Fruit fly (Drosophila melanogaster) whole organism, prepupa: ENCODE measurements around the gene CG13603.
A peak's percentile ranks its signal among the peaks of the same experiment; 100 is the strongest.

Source experiments
- CG10669 ChIP-seq: fragments of 200-800 bp; sonication (Bioruptor generic); optimal IDR thresholded peaks from 3 replicates; lab custom pipeline; 2018; ENCODE audit warnings: missing biosample characterization, mild to moderate bottlenecking, missing genetic modification characterization, moderate library complexity
- CG11902 ChIP-seq: fragments of 200-800 bp; sonication (Bioruptor generic); optimal IDR thresholded peaks from 3 replicates; lab custom pipeline; 2016; ENCODE audit warnings: missing biosample characterization, missing genetic modification characterization
- CG15336 ChIP-seq: fragments of 200-800 bp; sonication (Bioruptor generic); IDR thresholded peaks from 2 replicates; pipeline ENCODE4 v1.3.6; 2022; ENCODE audit warnings: missing biosample characterization, missing genetic modification characterization
- CG1621 ChIP-seq: fragments of 200-800 bp; sonication (Bioruptor generic); optimal IDR thresholded peaks from 3 replicates; lab custom pipeline; 2018; ENCODE audit warnings: missing biosample characterization, mild to moderate bottlenecking, missing genetic modification characterization
- CG16779 ChIP-seq: fragments of 200-800 bp; sonication (Bioruptor generic); optimal IDR thresholded peaks from 3 replicates; lab custom pipeline; 2017; ENCODE audit warnings: missing biosample characterization, mild to moderate bottlenecking, missing genetic modification characterization
- CG31627 ChIP-seq: fragments of 200-800 bp; sonication (Bioruptor generic); optimal IDR thresholded peaks from 3 replicates; lab custom pipeline; 2016; ENCODE audit warnings: missing biosample characterization, missing genetic modification characterization
- CG34406 ChIP-seq: fragments of 200-800 bp; sonication (Bioruptor generic); optimal IDR thresholded peaks from 3 replicates; lab custom pipeline; 2016; ENCODE audit warnings: missing biosample characterization, missing genetic modification characterization
- CG6163 ChIP-seq: fragments of 200-800 bp; sonication (Bioruptor generic); IDR thresholded peaks from 3 replicates; pipeline ENCODE4 v1.3.6; 2022; ENCODE audit warnings: missing biosample characterization, missing genetic modification characterization
- CG6276 ChIP-seq: fragments of 200-800 bp; sonication (Bioruptor generic); optimal IDR thresholded peaks from 2 replicates; lab custom pipeline; 2017; ENCODE audit warnings: missing biosample characterization, mild to moderate bottlenecking, missing genetic modification characterization
- CG6808 ChIP-seq: fragments of 200-800 bp; sonication (Bioruptor generic); optimal IDR thresholded peaks from 3 replicates; lab custom pipeline; 2017; ENCODE audit warnings: missing biosample characterization, missing genetic modification characterization, mild to moderate bottlenecking, moderate library complexity, missing genetic modification reagents
- CG7368 ChIP-seq: fragments of 200-800 bp; sonication (Bioruptor generic); optimal IDR thresholded peaks from 3 replicates; lab custom pipeline; 2016; ENCODE audit warnings: missing biosample characterization, missing genetic modification characterization
- CG8119 ChIP-seq: fragments of 200-800 bp; sonication (Bioruptor generic); IDR thresholded peaks from 3 replicates; pipeline ENCODE4 v1.3.6; 2022; ENCODE audit warnings: missing biosample characterization, missing genetic modification characterization
- CG8632 ChIP-seq: fragments of 200-800 bp; sonication (Bioruptor generic); optimal IDR thresholded peaks from 3 replicates; lab custom pipeline; 2016; ENCODE audit warnings: missing biosample characterization, missing genetic modification characterization
- CG9139 ChIP-seq: fragments of 200-800 bp; sonication (Bioruptor generic); optimal IDR thresholded peaks from 3 replicates; lab custom pipeline; 2017; ENCODE audit warnings: missing biosample characterization, mild to moderate bottlenecking, missing genetic modification characterization
- Eip75B ChIP-seq: fragments of 200-800 bp; sonication (Bioruptor generic); optimal IDR thresholded peaks from 3 replicates; lab custom pipeline; 2016; ENCODE audit warnings: missing biosample characterization, missing genetic modification characterization
- Eip78C ChIP-seq: fragments of 200-800 bp; sonication (Bioruptor generic); peaks from one replicate; lab custom pipeline; 2016; ENCODE audit warnings: missing biosample characterization, missing genetic modification characterization
- Eip93F ChIP-seq: fragments of 200-800 bp; sonication (Bioruptor generic); optimal IDR thresholded peaks from 2 replicates; lab custom pipeline; 2016; ENCODE audit warnings: missing biosample characterization, mild to moderate bottlenecking, missing genetic modification characterization
- Ets21C ChIP-seq: fragments of 200-800 bp; sonication (Bioruptor generic); optimal IDR thresholded peaks from 3 replicates; lab custom pipeline; 2016; ENCODE audit warnings: missing biosample characterization, missing genetic modification characterization
- Hr4 ChIP-seq: fragments of 200-800 bp; sonication (Bioruptor generic); optimal IDR thresholded peaks from 3 replicates; lab custom pipeline; 2016; ENCODE audit warnings: missing biosample characterization, missing genetic modification characterization
- Lpt ChIP-seq: fragments of 200-800 bp; sonication (Bioruptor generic); optimal IDR thresholded peaks from 3 replicates; lab custom pipeline; 2016; ENCODE audit warnings: missing biosample characterization, missing genetic modification characterization
- Met ChIP-seq: fragments of 200-800 bp; sonication (Bioruptor generic); optimal IDR thresholded peaks from 3 replicates; lab custom pipeline; 2016; ENCODE audit warnings: missing biosample characterization, missing genetic modification characterization
- OdsH ChIP-seq: fragments of 200-800 bp; sonication (Bioruptor generic); optimal IDR thresholded peaks from 3 replicates; lab custom pipeline; 2016; ENCODE audit warnings: missing biosample characterization, missing genetic modification characterization
- Smox ChIP-seq: fragments of 200-800 bp; sonication (Bioruptor generic); optimal IDR thresholded peaks from 3 replicates; lab custom pipeline; 2016; ENCODE audit warnings: missing biosample characterization, missing genetic modification characterization
- Sox102F ChIP-seq: fragments of 200-800 bp; sonication (Bioruptor generic); optimal IDR thresholded peaks from 2 replicates; lab custom pipeline; 2016; ENCODE audit warnings: missing biosample characterization, mild to moderate bottlenecking, missing genetic modification characterization
- Sox14 ChIP-seq: fragments of 200-800 bp; sonication (Bioruptor generic); optimal IDR thresholded peaks from 3 replicates; lab custom pipeline; 2016; ENCODE audit warnings: missing biosample characterization, missing genetic modification characterization
- cyc ChIP-seq: fragments of 200-800 bp; sonication (Bioruptor generic); optimal IDR thresholded peaks from 3 replicates; lab custom pipeline; 2016; ENCODE audit warnings: missing biosample characterization, missing genetic modification characterization
- dac ChIP-seq: fragments of 200-800 bp; sonication (Bioruptor generic); optimal IDR thresholded peaks from 2 replicates; lab custom pipeline; 2017; ENCODE audit warnings: missing biosample characterization, mild to moderate bottlenecking, missing genetic modification characterization
- dsx ChIP-seq: fragments of 200-800 bp; optimal IDR thresholded peaks from 3 replicates; lab custom pipeline; 2019; ENCODE audit warnings: missing biosample characterization, mild to moderate bottlenecking, missing genetic modification characterization, moderate library complexity; ENCODE audit not compliant: poor library complexity, severe bottlenecking
- eg ChIP-seq: fragments of 200-800 bp; sonication (Bioruptor generic); IDR thresholded peaks from 3 replicates; pipeline ENCODE4 v1.3.6; 2022; ENCODE audit warnings: missing biosample characterization, missing genetic modification characterization
- esn ChIP-seq: fragments of 200-800 bp; sonication (Bioruptor generic); optimal IDR thresholded peaks from 2 replicates; lab custom pipeline; 2016; ENCODE audit warnings: missing biosample characterization, mild to moderate bottlenecking, missing genetic modification characterization, moderate library complexity
- fd59A ChIP-seq: fragments of 200-800 bp; sonication (Bioruptor generic); optimal IDR thresholded peaks from 2 replicates; lab custom pipeline; 2017; ENCODE audit warnings: missing biosample characterization, mild to moderate bottlenecking, missing genetic modification characterization, missing genetic modification reagents
- fkh ChIP-seq: fragments of 200-800 bp; sonication (Bioruptor generic); optimal IDR thresholded peaks from 3 replicates; lab custom pipeline; 2017; ENCODE audit warnings: missing biosample characterization, mild to moderate bottlenecking, missing genetic modification characterization, moderate library complexity
- pdm3 ChIP-seq: fragments of 200-800 bp; sonication (Bioruptor generic); optimal IDR thresholded peaks from 3 replicates; lab custom pipeline; 2016; ENCODE audit warnings: missing biosample characterization, missing genetic modification characterization
- salr ChIP-seq, 2 experiments: fragments of 200-800 bp; sonication (Bioruptor generic); optimal IDR thresholded peaks; 3 replicates each; lab custom pipeline; 2016 to 2018; ENCODE audit warnings: missing biosample characterization in 2 of 2, missing genetic modification characterization in 2 of 2, mild to moderate bottlenecking in 1 of 2
- spab ChIP-seq: fragments of 200-800 bp; sonication (Bioruptor generic); optimal IDR thresholded peaks from 2 replicates; lab custom pipeline; 2017; ENCODE audit warnings: missing biosample characterization, mild to moderate bottlenecking, missing genetic modification characterization, missing genetic modification reagents
- svp ChIP-seq: fragments of 200-800 bp; sonication (Bioruptor generic); peaks from one replicate; lab custom pipeline; 2016; ENCODE audit warnings: missing biosample characterization, missing genetic modification characterization
- vri ChIP-seq: fragments of 200-800 bp; sonication (Bioruptor generic); optimal IDR thresholded peaks from 3 replicates; lab custom pipeline; 2016; ENCODE audit warnings: missing biosample characterization, mild to moderate bottlenecking, missing genetic modification characterization

Gene CG13603

DNA sequence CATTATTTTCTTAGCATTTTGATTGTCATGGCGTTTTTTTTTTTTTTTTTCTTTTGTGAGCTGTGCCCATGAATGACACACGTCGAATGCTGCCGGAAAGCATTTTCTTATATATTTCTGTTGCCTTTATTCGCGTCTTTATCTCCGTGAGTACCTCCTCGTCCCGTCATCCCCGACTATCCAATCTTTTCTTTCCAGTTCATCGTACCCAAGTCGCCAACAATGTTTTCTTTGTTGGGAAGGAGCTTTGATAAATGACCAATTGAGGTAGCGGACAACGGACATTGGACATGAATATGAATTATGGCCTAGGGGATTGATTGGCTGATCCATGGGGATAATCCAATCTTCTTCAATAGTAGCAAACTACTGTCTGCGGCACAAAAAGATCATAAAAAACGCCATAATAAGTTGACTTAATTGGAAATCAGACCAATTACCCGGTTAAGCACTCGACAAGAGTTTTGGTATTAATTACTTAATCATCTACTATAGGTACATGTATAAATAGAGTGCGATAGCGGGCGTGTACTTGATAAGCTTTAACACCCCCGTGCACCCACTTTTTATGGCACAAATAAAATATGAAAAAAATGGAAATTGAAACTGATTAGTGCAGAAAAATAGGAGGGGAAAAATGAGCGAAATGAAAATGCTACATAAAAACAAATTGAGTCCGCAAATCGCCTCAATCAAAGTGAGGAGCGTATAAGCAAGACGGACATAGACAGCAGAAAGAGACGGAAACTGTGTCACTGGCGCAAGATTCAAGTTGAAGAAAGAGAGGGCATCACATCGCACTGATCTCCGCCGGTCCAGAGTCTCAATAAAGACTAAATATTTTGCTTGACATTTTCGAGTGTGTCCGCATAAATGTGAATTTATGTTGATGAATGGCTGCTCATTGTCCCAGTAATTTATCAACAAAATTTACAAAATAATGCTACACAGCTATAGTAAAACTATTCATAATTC lies 29.9 kb upstream of the CG13603 start:
- no peak for TF ChIP-seq CG16779 (tag; lab: Kevin White, UChicago)
- 0 out of 3 replicates have a peak, but pooled peaks have one; percentile 13 for TF ChIP-seq CG8119
- no peak for TF ChIP-seq esn (GFP tag; lab: Kevin White, UChicago)
- TF ChIP-seq eg (GFP tag; lab: Robert Waterston, UW), result no peak
- peak; percentile 31 for TF ChIP-seq dsx (GFP tag; lab: Kevin White, UChicago)
- peak; percentile 57 for TF ChIP-seq Eip93F (GFP tag; lab: Kevin White, UChicago)
- TF ChIP-seq OdsH (GFP tag; lab: Kevin White, UChicago), result no peak
- peak; percentile 86 for TF ChIP-seq svp (GFP tag; lab: Kevin White, UChicago)
- peak; percentile 79 for TF ChIP-seq vri (GFP tag; lab: Kevin White, UChicago)
- TF ChIP-seq salr (GFP tag; optimal IDR thresholded peaks at IDR 0.05; lab: Kevin White, UChicago), result no peak
- no peak for TF ChIP-seq Ets21C (GFP tag; lab: Kevin White, UChicago)
- TF ChIP-seq CG6808 (GFP tag; lab: Kevin White, UChicago), result no peak
- TF ChIP-seq CG8632 (GFP tag; lab: Kevin White, UChicago), result no peak
- TF ChIP-seq Lpt (GFP tag; lab: Kevin White, UChicago), result no peak
- 0 out of 2 replicates have a peak, but pooled peaks have one; percentile 26 for TF ChIP-seq CG15336 (GFP tag; lab: Robert Waterston, UW)
- no peak for TF ChIP-seq pdm3 (GFP tag; lab: Kevin White, UChicago)
- TF ChIP-seq CG6276 (GFP tag; lab: Kevin White, UChicago), result no peak
- TF ChIP-seq CG9139 (GFP tag; lab: Kevin White, UChicago), result no peak
- TF ChIP-seq fd59A (GFP tag; lab: Kevin White, UChicago), result no peak
- TF ChIP-seq CG10669, result no peak
- TF ChIP-seq Smox, result no peak
- peak; percentile 13 for TF ChIP-seq Eip75B
- TF ChIP-seq fkh (GFP tag; lab: Kevin White, UChicago), result no peak
- no peak for TF ChIP-seq Met (GFP tag; lab: Kevin White, UChicago)
- no peak for TF ChIP-seq CG11902 (GFP tag; lab: Kevin White, UChicago)
- TF ChIP-seq CG1621 (tag; lab: Kevin White, UChicago), result no peak
- no peak for TF ChIP-seq CG31627 (GFP tag; lab: Kevin White, UChicago)
- no peak for TF ChIP-seq spab (GFP tag; lab: Kevin White, UChicago)
- peak; percentile 0 for TF ChIP-seq Sox102F (GFP tag; lab: Kevin White, UChicago)
- TF ChIP-seq Sox14 (GFP tag; lab: Kevin White, UChicago), result peak; percentile 85
- TF ChIP-seq Hr4 (GFP tag; lab: Kevin White, UChicago), result no peak
- TF ChIP-seq CG6163, result peak; percentile 27; the same call in 1 of the 3 replicates
- TF ChIP-seq CG34406 (GFP tag; lab: Kevin White, UChicago), result no peak
- TF ChIP-seq cyc (GFP tag; lab: Kevin White, UChicago), result no peak
- no peak for TF ChIP-seq CG7368
- peak; percentile 41 for TF ChIP-seq Eip78C (GFP tag; lab: Kevin White, UChicago)

DNA sequence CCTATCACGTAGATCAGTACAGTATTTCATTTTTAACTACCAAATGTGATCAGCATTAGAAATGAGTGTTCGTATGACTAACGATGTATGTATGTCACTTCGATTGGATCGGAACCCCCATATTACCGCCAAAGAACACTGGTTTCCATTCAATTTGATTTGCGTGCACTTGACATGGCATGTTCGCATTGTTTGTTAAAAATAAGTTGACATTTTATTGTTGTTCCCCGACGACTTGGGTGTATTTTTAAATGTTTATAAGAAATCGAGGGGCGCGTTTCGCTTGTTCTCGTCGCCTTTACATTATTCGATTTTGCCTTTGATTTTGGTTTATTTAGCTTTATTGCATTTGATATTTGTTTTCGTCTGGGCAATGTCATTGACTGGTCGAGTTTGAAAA lies 29.1 kb upstream of the CG13603 start:
- no peak for TF ChIP-seq dac (GFP tag; lab: Kevin White, UChicago)
- TF ChIP-seq Hr4 (GFP tag; lab: Kevin White, UChicago), result no peak
- no peak for TF ChIP-seq Sox14 (GFP tag; lab: Kevin White, UChicago)
- no peak for TF ChIP-seq svp (GFP tag; lab: Kevin White, UChicago)
- TF ChIP-seq, all 60 proteins: peak for 0
